Worm (Caenorhabditis elegans) whole organism, young adult: ENCODE results near the gene srz-54.
A peak's percentile ranks its signal among the peaks of the same experiment; 100 is the strongest.
"Not testable (repeated sequence)": the region's sequence is repeated elsewhere in the genome, so short reads cannot be mapped to it uniquely, and the experiment has no call there.

ENCODE experiments used
- C17E4.6 ChIP-seq: fragments of 200-800 bp; sonication (Bioruptor generic); IDR thresholded peaks from 2 replicates; pipeline ENCODE4 v1.3.6; 2022; ENCODE audit warnings: missing genetic modification reagents, missing genetic modification characterization, missing compliant biosample characterization
- F10E7.11 ChIP-seq: sonication (generic microtip); optimal IDR thresholded peaks from 2 replicates; lab custom pipeline; 2017; ENCODE audit warnings: mild to moderate bottlenecking, missing genetic modification characterization, moderate library complexity, missing compliant biosample characterization
- F22D6.2 ChIP-seq: sonication (generic microtip); optimal IDR thresholded peaks from 2 replicates; lab custom pipeline; 2016; ENCODE audit warnings: mild to moderate bottlenecking, missing genetic modification characterization, missing compliant biosample characterization
- F39B2.1 ChIP-seq: fragments of 200-800 bp; sonication (Bioruptor generic); IDR thresholded peaks from 2 replicates; pipeline ENCODE4 v1.3.6; 2022; ENCODE audit warnings: missing genetic modification reagents, missing genetic modification characterization, missing compliant biosample characterization
- F49E8.2 ChIP-seq: sonication (generic microtip); optimal IDR thresholded peaks from 3 replicates; lab custom pipeline; 2017; ENCODE audit warnings: missing genetic modification characterization, mild to moderate bottlenecking, missing compliant biosample characterization, antibody characterized with exemption, moderate library complexity; ENCODE audit not compliant: insufficient read depth
- F55B11.4 ChIP-seq: sonication (generic microtip); optimal IDR thresholded peaks from 2 replicates; lab custom pipeline; 2016; ENCODE audit warnings: missing compliant biosample characterization, missing genetic modification characterization, borderline replicate concordance; ENCODE audit not compliant: insufficient read depth
- K11D2.4 ChIP-seq: fragments of 200-800 bp; sonication (Bioruptor generic); IDR thresholded peaks from 2 replicates; pipeline ENCODE4 v1.3.6; 2022; ENCODE audit warnings: missing genetic modification reagents, missing genetic modification characterization, missing compliant biosample characterization
- T07F8.4 ChIP-seq: sonication (generic microtip); optimal IDR thresholded peaks from 2 replicates; lab custom pipeline; 2016; ENCODE audit warnings: mild to moderate bottlenecking, missing genetic modification characterization, moderate library complexity, missing compliant biosample characterization
- Y95B8A.8 ChIP-seq: fragments of 200-800 bp; sonication (Bioruptor generic); IDR thresholded peaks from 2 replicates; pipeline ENCODE4 v1.3.6; 2022; ENCODE audit warnings: missing genetic modification reagents, missing genetic modification characterization, missing compliant biosample characterization
- akir-1 ChIP-seq: fragments of 200-800 bp; sonication (Bioruptor generic); optimal IDR thresholded peaks from 2 replicates; lab custom pipeline; 2018; ENCODE audit warnings: mild to moderate bottlenecking, missing genetic modification characterization, moderate library complexity, missing compliant biosample characterization
- attf-6 ChIP-seq: fragments of 200-800 bp; sonication (Bioruptor generic); IDR thresholded peaks from 2 replicates; pipeline ENCODE4 v1.3.6; 2022; ENCODE audit warnings: missing genetic modification reagents, missing genetic modification characterization, missing compliant biosample characterization
- ceh-100 ChIP-seq: fragments of 200-800 bp; sonication (Bioruptor generic); IDR thresholded peaks from 2 replicates; pipeline ENCODE4 v1.3.6; 2022; ENCODE audit warnings: missing genetic modification reagents, missing genetic modification characterization, missing compliant biosample characterization
- dpl-1 ChIP-seq: fragments of 150-350 bp; optimal IDR thresholded peaks from 2 replicates; lab custom pipeline; 2014; ENCODE audit warnings: missing biosample characterization, missing genetic modification reagents, missing genetic modification characterization
- efl-1 ChIP-seq: fragments of 150-350 bp; optimal IDR thresholded peaks from 2 replicates; lab custom pipeline; 2014; ENCODE audit warnings: missing biosample characterization, missing genetic modification reagents, missing genetic modification characterization
- egl-44 ChIP-seq: fragments of 200-800 bp; sonication (Bioruptor generic); IDR thresholded peaks from 2 replicates; pipeline ENCODE4 v1.3.6; 2022; ENCODE audit warnings: missing genetic modification reagents, missing genetic modification characterization, missing compliant biosample characterization
- hmg-1.2 ChIP-seq: fragments of 200-800 bp; sonication (Bioruptor generic); IDR thresholded peaks from 2 replicates; pipeline ENCODE4 v1.3.6; 2022; ENCODE audit warnings: missing genetic modification reagents, missing genetic modification characterization, missing compliant biosample characterization
- lin-26 ChIP-seq: fragments of 200-800 bp; sonication (Bioruptor generic); IDR thresholded peaks from 2 replicates; pipeline ENCODE4 v1.3.6; 2022; ENCODE audit warnings: missing genetic modification reagents, missing genetic modification characterization, missing compliant biosample characterization
- lin-35 ChIP-seq, 3 experiments: fragments of 150-350 bp in 2 of 3; sonication (generic microtip) in 1 of 3; optimal IDR thresholded peaks; 2 replicates each; lab custom pipeline; 2014 to 2018; ENCODE audit warnings: missing biosample characterization in 3 of 3, missing genetic modification characterization in 3 of 3, missing genetic modification reagents in 3 of 3
- lin-54 ChIP-seq: fragments of 200-800 bp; sonication (Bioruptor generic); optimal IDR thresholded peaks from 2 replicates; lab custom pipeline; 2018; ENCODE audit warnings: mild to moderate bottlenecking, missing genetic modification characterization, missing compliant biosample characterization
- madf-3 ChIP-seq: fragments of 200-800 bp; sonication (Bioruptor generic); IDR thresholded peaks from 2 replicates; pipeline ENCODE4 v1.3.6; 2022; ENCODE audit warnings: missing genetic modification reagents, missing genetic modification characterization, missing compliant biosample characterization
- madf-6 ChIP-seq: fragments of 200-800 bp; sonication (Bioruptor generic); IDR thresholded peaks from 2 replicates; pipeline ENCODE4 v1.3.6; 2022; ENCODE audit warnings: missing genetic modification reagents, missing genetic modification characterization, missing compliant biosample characterization
- madf-8 ChIP-seq: fragments of 200-800 bp; sonication (Bioruptor generic); conservative IDR thresholded peaks from 2 replicates; pipeline ENCODE4 v1.3.6; 2022; ENCODE audit warnings: missing genetic modification reagents, missing genetic modification characterization, missing compliant biosample characterization
- mcd-1 ChIP-seq: fragments of 200-800 bp; sonication (Bioruptor generic); IDR thresholded peaks from 2 replicates; pipeline ENCODE4 v1.3.6; 2022; ENCODE audit warnings: missing genetic modification reagents, missing genetic modification characterization, missing compliant biosample characterization
- mes-4 ChIP-seq: sonication (generic microtip); optimal IDR thresholded peaks from 2 replicates; lab custom pipeline; 2016; ENCODE audit warnings: missing genotype, missing genetic modification characterization, missing compliant biosample characterization
- nfyb-1 ChIP-seq: fragments of 200-800 bp; sonication (Bioruptor generic); IDR thresholded peaks from 2 replicates; pipeline ENCODE4 v1.3.6; 2022; ENCODE audit warnings: missing genetic modification reagents, missing genetic modification characterization, missing compliant biosample characterization
- nhr-27 ChIP-seq: fragments of 200-800 bp; sonication (Bioruptor generic); optimal IDR thresholded peaks from 2 replicates; lab custom pipeline; 2018; ENCODE audit warnings: mild to moderate bottlenecking, missing genetic modification characterization, moderate library complexity, missing compliant biosample characterization
- sdz-38 ChIP-seq: sonication (generic microtip); optimal IDR thresholded peaks from 2 replicates; lab custom pipeline; 2016; ENCODE audit warnings: missing genotype, missing genetic modification characterization, missing compliant biosample characterization
- sea-2 ChIP-seq: fragments of 200-800 bp; sonication (Bioruptor generic); IDR thresholded peaks from 2 replicates; pipeline ENCODE4 v1.3.6; 2022; ENCODE audit warnings: missing genetic modification characterization, missing compliant biosample characterization
- snpc-4 ChIP-seq, 5 experiments: fragments of 150-350 bp in 1 of 5; sonication (generic microtip) in 4 of 5; optimal IDR thresholded peaks; 2 replicates each; lab custom pipeline; 2014 to 2018; ENCODE audit warnings: missing genetic modification characterization in 5 of 5, missing biosample characterization in 3 of 5, antibody characterized with exemption in 2 of 5, mild to moderate bottlenecking in 2 of 5, missing compliant biosample characterization in 2 of 5, missing genotype in 2 of 5, moderate library complexity in 2 of 5, missing genetic modification reagents in 1 of 5
- tbx-9 ChIP-seq: sonication (generic microtip); optimal IDR thresholded peaks from 2 replicates; lab custom pipeline; 2016; ENCODE audit warnings: borderline replicate concordance, missing genetic modification characterization, inconsistent platforms, missing compliant biosample characterization
- tlf-1 ChIP-seq: fragments of 200-800 bp; sonication (Bioruptor generic); optimal IDR thresholded peaks from 2 replicates; lab custom pipeline; 2018; ENCODE audit warnings: mild to moderate bottlenecking, missing genetic modification characterization, missing compliant biosample characterization
- xnd-1 ChIP-seq: sonication (generic microtip); optimal IDR thresholded peaks from 2 replicates; lab custom pipeline; 2016; ENCODE audit warnings: missing genotype, missing genetic modification reagents, missing genetic modification characterization, missing compliant biosample characterization
- zfh-2 ChIP-seq: fragments of 200-800 bp; sonication (Bioruptor generic); conservative IDR thresholded peaks from 2 replicates; pipeline ENCODE4 v1.3.6; 2022; ENCODE audit warnings: missing genetic modification reagents, missing genetic modification characterization, missing compliant biosample characterization
- ztf-18 ChIP-seq: sonication (generic microtip); optimal IDR thresholded peaks from 2 replicates; lab custom pipeline; 2016; ENCODE audit warnings: missing genotype, mild to moderate bottlenecking, missing genetic modification characterization, missing compliant biosample characterization
- ztf-25 ChIP-seq: fragments of 200-800 bp; sonication (Bioruptor generic); IDR thresholded peaks from 2 replicates; pipeline ENCODE4 v1.3.6; 2022; ENCODE audit warnings: missing genetic modification reagents, missing genetic modification characterization, missing compliant biosample characterization
- ztf-26 ChIP-seq: sonication (generic microtip); optimal IDR thresholded peaks from 2 replicates; lab custom pipeline; 2017; ENCODE audit warnings: missing genetic modification characterization, missing compliant biosample characterization

Gene srz-54

DNA sequence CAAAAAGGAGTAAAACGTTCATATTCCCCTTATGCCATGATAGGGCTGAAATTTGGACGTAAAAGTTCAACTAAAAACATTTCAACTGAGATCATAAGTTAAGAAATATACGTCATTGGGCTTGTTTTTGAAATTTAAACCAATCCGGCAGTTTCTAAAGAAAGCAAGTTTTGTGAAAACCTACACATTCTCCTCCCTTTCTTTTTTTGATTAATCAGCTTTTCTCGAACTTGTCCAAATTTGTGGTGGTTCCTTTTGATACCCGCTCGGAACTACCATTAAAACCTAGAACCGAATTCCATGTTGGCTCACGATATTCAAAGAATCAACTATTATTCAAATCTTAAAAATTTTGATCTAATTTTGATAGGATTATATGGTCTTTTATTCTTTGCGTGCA lies at the start of gene srz-54:
srz-54 (plus strand) TSS at position 301 of the 400 bp plus-strand sequence.
- TF ChIP-seq F22D6.2 (no peak), F10E7.11 (tag; lab: Kevin White, UChicago) (no peak)

DNA sequence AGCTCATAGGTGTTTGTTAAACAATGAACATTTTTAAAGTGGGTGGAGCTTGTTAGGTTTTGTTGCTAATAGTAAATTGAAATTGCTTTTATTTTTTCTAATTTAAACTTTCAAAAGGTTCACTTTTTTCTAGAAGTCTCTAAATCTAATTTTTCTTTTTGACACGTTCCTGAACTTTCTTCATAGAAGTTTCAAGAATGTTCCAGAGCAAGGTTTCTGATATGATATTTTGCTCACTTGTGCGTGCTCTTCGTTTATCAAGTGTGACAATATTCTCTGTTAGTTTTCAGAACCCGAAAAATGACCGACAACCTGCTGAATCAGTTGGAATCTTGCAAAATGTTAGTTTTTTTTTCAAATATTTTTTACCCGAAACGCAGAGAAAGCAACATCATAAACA lies 41.7 kb upstream of the srz-54 start, which contains the start of gene fbxa-148:
fbxa-148 (plus strand) TSS at position 301 of the 400 bp plus-strand sequence.
- TF ChIP-seq ztf-25 (GFP tag; lab: Robert Waterston, UW); T07F8.4 (tag; lab: Kevin White, UChicago); F55B11.4 (tag; lab: Kevin White, UChicago): not testable (repeated sequence)

DNA sequence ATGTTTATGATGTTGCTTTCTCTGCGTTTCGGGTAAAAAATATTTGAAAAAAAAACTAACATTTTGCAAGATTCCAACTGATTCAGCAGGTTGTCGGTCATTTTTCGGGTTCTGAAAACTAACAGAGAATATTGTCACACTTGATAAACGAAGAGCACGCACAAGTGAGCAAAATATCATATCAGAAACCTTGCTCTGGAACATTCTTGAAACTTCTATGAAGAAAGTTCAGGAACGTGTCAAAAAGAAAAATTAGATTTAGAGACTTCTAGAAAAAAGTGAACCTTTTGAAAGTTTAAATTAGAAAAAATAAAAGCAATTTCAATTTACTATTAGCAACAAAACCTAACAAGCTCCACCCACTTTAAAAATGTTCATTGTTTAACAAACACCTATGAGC lies 32.5 kb upstream of the srz-54 start, which contains the start of gene fbxa-112:
fbxa-112 (minus strand) TSS at position 101 of the 400 bp plus-strand sequence.
- TF ChIP-seq lin-26 (GFP tag; lab: Robert Waterston, UW); K11D2.4; akir-1 (GFP tag; lab: Kevin White, UChicago): not testable (repeated sequence)
- TF ChIP-seq, all 124 proteins: peak for 0; not testable (repeated sequence) for 124

ce11 chrV:16949609-16950008 lies 30.9 kb upstream of the srz-54 start, which contains the start of gene fbxa-111:
Gene fbxa-111 (minus strand): TSS chrV:16949709.
- not testable (repeated sequence) for TF ChIP-seq nhr-27 (tag; lab: Kevin White, UChicago); nfyb-1; lin-35 (GFP tag; optimal IDR thresholded peaks at IDR 0.05; lab: Kevin White, UChicago)

- TF ChIP-seq Y95B8A.8 (GFP tag; lab: Robert Waterston, UW) (no peak), nhr-27 (tag; lab: Kevin White, UChicago) (no peak), xnd-1 (tag; lab: Kevin White, UChicago) (peak; percentile 84), F22D6.2 (no peak), F39B2.1 (no peak), ztf-26 (tag; lab: Kevin White, UChicago) (no peak), sea-2 (GFP tag; lab: Robert Waterston, UW) (no peak), madf-8 (GFP tag; lab: Robert Waterston, UW) (peak; percentile 78), ztf-18 (no peak), madf-6 (GFP tag; lab: Robert Waterston, UW) (peak; percentile 90), efl-1 (peak; percentile 79), tlf-1 (GFP tag; lab: Kevin White, UChicago) (no peak), C17E4.6 (no peak), sdz-38 (tag; lab: Kevin White, UChicago) (no peak), lin-54 (GFP tag; lab: Kevin White, UChicago) (no peak), zfh-2 (GFP tag; lab: Robert Waterston, UW) (no peak), mes-4 (tag; lab: Kevin White, UChicago) (no peak), madf-3 (0 out of 2 replicates have a peak, but pooled peaks have one; percentile 42), lin-26 (GFP tag; lab: Robert Waterston, UW) (no peak), snpc-4 (GFP tag; optimal IDR thresholded peaks at IDR 0.05; lab: Kevin White, UChicago) (no peak), snpc-4 (tag; optimal IDR thresholded peaks at IDR 0.05; lab: Kevin White, UChicago) (peak in 1 of 4 experiments; percentile 40), egl-44 (GFP tag; lab: Robert Waterston, UW) (no peak), attf-6 (GFP tag; lab: Robert Waterston, UW) (peak; percentile 78), dpl-1 (GFP tag; lab: Kevin White, UChicago) (peak; percentile 38), mcd-1 (GFP tag; lab: Robert Waterston, UW) (no peak), tbx-9 (tag; lab: Kevin White, UChicago) (no peak), hmg-1.2 (GFP tag; lab: Robert Waterston, UW) (no peak; the same call in 1 of the 2 replicates), ceh-100 (GFP tag; lab: Robert Waterston, UW) (no peak), F49E8.2 (no peak)
Observed at ce11 chrV:16950036-16950435, 30.4 kb upstream of the srz-54 start.
